Fruit fly (Drosophila melanogaster): Measurements from ENCODE around the gene mRpL45.

mRpL45 gene

DNA sequence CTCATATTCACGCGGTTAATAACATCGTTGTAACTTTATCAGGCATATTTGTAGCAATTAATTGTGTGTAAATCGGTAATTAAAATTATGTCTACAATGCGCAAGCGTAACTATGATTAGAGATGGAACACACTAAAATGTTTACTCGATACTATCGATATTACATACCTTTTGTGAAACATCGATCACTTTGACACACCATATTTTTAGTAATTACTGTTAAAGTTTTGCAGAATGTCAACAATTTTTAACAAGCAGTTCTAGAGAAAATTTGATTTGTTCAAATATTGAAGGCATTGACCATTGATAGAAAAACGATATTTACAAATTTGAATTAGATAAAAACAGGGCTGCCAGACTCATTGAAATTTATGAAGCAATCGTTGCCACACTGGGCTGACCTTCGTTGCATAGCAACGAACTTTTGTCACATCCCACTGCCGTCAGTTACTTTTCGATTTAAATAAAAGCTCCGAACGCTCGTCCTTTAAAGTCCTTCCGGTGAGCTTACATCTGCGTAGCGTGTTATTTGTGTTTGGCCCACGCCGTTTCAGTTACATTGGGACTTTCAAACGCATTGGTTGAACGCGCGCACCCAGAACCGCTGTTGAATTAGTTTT is 21.1 kb downstream of the mRpL45 start, which contains the start of the genes loco and wake (continued):
- no peak for TF ChIP-seq ssp (GFP tag; IDR thresholded peaks at IDR 0.05)
- TF ChIP-seq E2f2 (GFP tag; IDR thresholded peaks at IDR 0.05) = peak; percentile 83
- TF ChIP-seq CG13123 (GFP tag; optimal IDR thresholded peaks at IDR 0.05) = no peak
- TF ChIP-seq CG34376 (GFP tag; optimal IDR thresholded peaks at IDR 0.05) = no peak
- peak; percentile 72 for TF ChIP-seq CoRest (tag; optimal IDR thresholded peaks at IDR 0.05)
- TF ChIP-seq Dll (GFP tag; IDR thresholded peaks at IDR 0.05; ENCODE audit: partially characterized antibody) = peak; percentile 99
- TF ChIP-seq CG16813 (GFP tag; IDR thresholded peaks at IDR 0.05; ENCODE audit: partially characterized antibody) = peak; percentile 93
- TF ChIP-seq CG8924 (tag; optimal IDR thresholded peaks at IDR 0.05) = no peak
- TF ChIP-seq Oli (tag; optimal IDR thresholded peaks at IDR 0.05) = no peak
- TF ChIP-seq Med (GFP tag) = peak; percentile 87
- TF ChIP-seq CG1792 (GFP tag; optimal IDR thresholded peaks at IDR 0.05) = no peak
- peak; percentile 34 for TF ChIP-seq CG17186 (GFP tag; optimal IDR thresholded peaks at IDR 0.05)
- no peak for TF ChIP-seq ro (GFP tag; IDR thresholded peaks at IDR 0.05)
- TF ChIP-seq sug (tag; optimal IDR thresholded peaks at IDR 0.05) = peak; percentile 2
- no peak for TF ChIP-seq ken (GFP tag; IDR thresholded peaks at IDR 0.05)
- no peak for TF ChIP-seq mirr (GFP tag; optimal IDR thresholded peaks at IDR 0.05)
- TF ChIP-seq bbx (GFP tag; IDR thresholded peaks at IDR 0.05; ENCODE audit: partially characterized antibody) = peak; percentile 84
- no peak for TF ChIP-seq CG1832 (GFP tag; optimal IDR thresholded peaks at IDR 0.05)
- TF ChIP-seq tll (GFP tag; optimal IDR thresholded peaks at IDR 0.05) = no peak
- peak; percentile 21 for TF ChIP-seq Spps (tag; optimal IDR thresholded peaks at IDR 0.05)
- TF ChIP-seq CG12391 (tag; optimal IDR thresholded peaks at IDR 0.05) = peak; percentile 53
- TF ChIP-seq Dref (GFP tag; IDR thresholded peaks at IDR 0.05) = peak; percentile 71
- peak; percentile 98 for TF ChIP-seq Lhr (GFP tag; optimal IDR thresholded peaks at IDR 0.05)
- peak; percentile 38 for TF ChIP-seq CG2712 (tag; optimal IDR thresholded peaks at IDR 0.05)
- TF ChIP-seq CG14014 (GFP tag; IDR thresholded peaks at IDR 0.05) = no peak
- TF ChIP-seq Scr (GFP tag; IDR thresholded peaks at IDR 0.05; ENCODE audit: partially characterized antibody) = peak; percentile 96
- no peak for TF ChIP-seq ranshi (GFP tag; IDR thresholded peaks at IDR 0.05)
- peak; percentile 95 for TF ChIP-seq Doc3 (GFP tag; IDR thresholded peaks at IDR 0.05; ENCODE audit: partially characterized antibody)
- peak; percentile 10 for TF ChIP-seq CG12155 (GFP tag; optimal IDR thresholded peaks at IDR 0.05)
- TF ChIP-seq zf30C (GFP tag; optimal IDR thresholded peaks at IDR 0.05) = no peak
- peak; percentile 21 for TF ChIP-seq Xbp1 (GFP tag; optimal IDR thresholded peaks at IDR 0.05)
- peak; percentile 78 for TF ChIP-seq Dp (GFP tag; optimal IDR thresholded peaks at IDR 0.05)
- no peak for TF ChIP-seq crp (GFP tag; optimal IDR thresholded peaks at IDR 0.05)
- no peak for TF ChIP-seq CG15011 (GFP tag; optimal IDR thresholded peaks at IDR 0.05)
- TF ChIP-seq Sox100B (GFP tag; optimal IDR thresholded peaks at IDR 0.05) = no peak
- TF ChIP-seq Dip3 (GFP tag; optimal IDR thresholded peaks at IDR 0.05) = peak; percentile 4
- peak; percentile 35 for TF ChIP-seq gfzf (GFP tag; optimal IDR thresholded peaks at IDR 0.05)
- no peak for TF ChIP-seq toy (GFP tag; IDR thresholded peaks at IDR 0.05)
- TF ChIP-seq dm (GFP tag; optimal IDR thresholded peaks at IDR 0.05) = no peak
- TF ChIP-seq Mes4 (GFP tag; optimal IDR thresholded peaks at IDR 0.05) = no peak
- no peak for TF ChIP-seq fd102C (GFP tag; optimal IDR thresholded peaks at IDR 0.05)
- no peak for TF ChIP-seq CG33557 (GFP tag; optimal IDR thresholded peaks at IDR 0.05)
- TF ChIP-seq CG11398 (GFP tag; optimal IDR thresholded peaks at IDR 0.05) = no peak
- no peak for TF ChIP-seq CG31365 (tag; optimal IDR thresholded peaks at IDR 0.05)
- TF ChIP-seq CG18011 (GFP tag; optimal IDR thresholded peaks at IDR 0.05) = peak; percentile 99
- no peak for TF ChIP-seq Abd-B (GFP tag; optimal IDR thresholded peaks at IDR 0.05)
- TF ChIP-seq jing (GFP tag; optimal IDR thresholded peaks at IDR 0.05) = no peak
- TF ChIP-seq Blimp-1 (GFP tag; optimal IDR thresholded peaks at IDR 0.05) = no peak
- TF ChIP-seq run (tag; optimal IDR thresholded peaks at IDR 0.05) = no peak
